Fruit fly (Drosophila melanogaster) whole organism, embryonic: ENCODE data around the gene Bgb.

Experiments used
- Abd-B ChIP-seq: fragments of 200-800 bp; sonication (Bioruptor generic); optimal IDR thresholded peaks from 2 replicates; lab custom pipeline; 2018; ENCODE audit warnings: missing biosample characterization, mild to moderate bottlenecking, missing genetic modification characterization, moderate library complexity
- Atf3 ChIP-seq: fragments of 200-800 bp; sonication (Bioruptor generic); optimal IDR thresholded peaks from 3 replicates; lab custom pipeline; 2016; ENCODE audit warnings: missing biosample characterization, missing genetic modification characterization
- Bdp1 ChIP-seq: fragments of 200-800 bp; sonication (Bioruptor generic); optimal IDR thresholded peaks from 3 replicates; lab custom pipeline; 2016; ENCODE audit warnings: missing biosample characterization, missing genetic modification characterization
- CG10267 ChIP-seq: fragments of 200-800 bp; sonication (Bioruptor generic); optimal IDR thresholded peaks from 2 replicates; lab custom pipeline; 2018; ENCODE audit warnings: missing biosample characterization, mild to moderate bottlenecking, missing genetic modification characterization, moderate library complexity
- CG10979 ChIP-seq: fragments of 200-800 bp; sonication (Bioruptor generic); optimal IDR thresholded peaks from 2 replicates; lab custom pipeline; 2018; ENCODE audit warnings: missing biosample characterization, mild to moderate bottlenecking, missing genetic modification characterization, moderate library complexity
- CG11398 ChIP-seq: fragments of 200-800 bp; sonication (Bioruptor generic); optimal IDR thresholded peaks from 2 replicates; lab custom pipeline; 2016; ENCODE audit warnings: missing biosample characterization, missing genetic modification characterization
- CG13123 ChIP-seq: fragments of 200-800 bp; sonication (Bioruptor generic); optimal IDR thresholded peaks from 2 replicates; lab custom pipeline; 2016; ENCODE audit warnings: missing biosample characterization, missing genetic modification characterization
- CG13624 ChIP-seq: fragments of 200-800 bp; sonication (Bioruptor generic); optimal IDR thresholded peaks from 2 replicates; lab custom pipeline; 2016; ENCODE audit warnings: missing biosample characterization, missing genetic modification characterization
- CG15514 ChIP-seq: fragments of 200-800 bp; sonication (Bioruptor generic); optimal IDR thresholded peaks from 3 replicates; lab custom pipeline; 2017; ENCODE audit warnings: missing biosample characterization, missing genetic modification characterization, mild to moderate bottlenecking, moderate library complexity, missing genetic modification reagents
- CG17186 ChIP-seq: fragments of 200-800 bp; sonication (Bioruptor generic); optimal IDR thresholded peaks from 3 replicates; lab custom pipeline; 2017; ENCODE audit warnings: missing biosample characterization, missing genetic modification reagents, missing genetic modification characterization
- CG17612 ChIP-seq: fragments of 200-800 bp; sonication (Bioruptor generic); IDR thresholded peaks from 2 replicates; pipeline ENCODE4 v1.3.6; 2022; ENCODE audit warnings: missing biosample characterization, missing genetic modification characterization
- CG18599 ChIP-seq: fragments of 200-800 bp; sonication (Bioruptor generic); optimal IDR thresholded peaks from 3 replicates; lab custom pipeline; 2017; ENCODE audit warnings: missing biosample characterization, missing genetic modification characterization, mild to moderate bottlenecking, moderate library complexity, missing genetic modification reagents
- CG2116 ChIP-seq: fragments of 200-800 bp; sonication (Bioruptor generic); optimal IDR thresholded peaks from 3 replicates; lab custom pipeline; 2018; ENCODE audit warnings: missing biosample characterization, mild to moderate bottlenecking, missing genetic modification characterization
- CG34422 ChIP-seq: fragments of 200-800 bp; sonication (Bioruptor generic); IDR thresholded peaks from 3 replicates; pipeline ENCODE4 v1.3.6; 2022; ENCODE audit warnings: missing biosample characterization, missing genetic modification characterization
- CG3995 ChIP-seq: fragments of 200-800 bp; sonication (Bioruptor generic); optimal IDR thresholded peaks from 3 replicates; lab custom pipeline; 2016; ENCODE audit warnings: missing biosample characterization, missing genetic modification characterization
- CG43689 ChIP-seq: fragments of 200-800 bp; sonication (Bioruptor generic); IDR thresholded peaks from 2 replicates; pipeline ENCODE4 v1.3.6; 2022; ENCODE audit warnings: missing biosample characterization, missing genetic modification characterization
- CG7271 ChIP-seq: fragments of 200-800 bp; sonication (Bioruptor generic); optimal IDR thresholded peaks from 2 replicates; lab custom pipeline; 2018; ENCODE audit warnings: missing biosample characterization, mild to moderate bottlenecking, missing genetic modification characterization, moderate library complexity
- CG7839 ChIP-seq: fragments of 200-800 bp; sonication (Bioruptor generic); optimal IDR thresholded peaks from 3 replicates; lab custom pipeline; 2018; ENCODE audit warnings: missing biosample characterization, mild to moderate bottlenecking, missing genetic modification characterization, moderate library complexity
- CG9215 ChIP-seq: fragments of 200-800 bp; sonication (Bioruptor generic); IDR thresholded peaks from 2 replicates; pipeline ENCODE4 v1.3.6; 2022; ENCODE audit warnings: missing biosample characterization, missing genetic modification characterization
- CG9437 ChIP-seq: fragments of 200-800 bp; sonication (Bioruptor generic); optimal IDR thresholded peaks from 2 replicates; lab custom pipeline; 2018; ENCODE audit warnings: missing biosample characterization, mild to moderate bottlenecking, missing genetic modification characterization
- Dbx ChIP-seq: fragments of 200-800 bp; sonication (Bioruptor generic); IDR thresholded peaks from 3 replicates; pipeline ENCODE4 v1.3.6; 2022; ENCODE audit warnings: missing biosample characterization, missing genetic modification characterization
- Dfd ChIP-seq, 2 experiments: fragments of >200 bp; optimal IDR thresholded peaks; 2 replicates each; lab custom pipeline; 2017; ENCODE audit warnings: missing biosample characterization in 2 of 2, missing genetic modification characterization in 2 of 2
- Dip3 ChIP-seq: fragments of 200-800 bp; sonication (Bioruptor generic); optimal IDR thresholded peaks from 3 replicates; lab custom pipeline; 2016; ENCODE audit warnings: missing biosample characterization, missing genetic modification characterization
- Ets97D ChIP-seq: fragments of 200-800 bp; sonication (Bioruptor generic); optimal IDR thresholded peaks from 3 replicates; lab custom pipeline; 2016; ENCODE audit warnings: missing biosample characterization, missing genetic modification characterization
- Fer3 ChIP-seq: fragments of 200-800 bp; sonication (Bioruptor generic); optimal IDR thresholded peaks from 2 replicates; lab custom pipeline; 2018; ENCODE audit warnings: missing biosample characterization, mild to moderate bottlenecking, missing genetic modification characterization, moderate library complexity
- Gug ChIP-seq: fragments of 200-800 bp; sonication (Bioruptor generic); IDR thresholded peaks from 4 replicates; pipeline ENCODE4 v1.3.6; 2022; ENCODE audit warnings: missing biosample characterization, missing genetic modification characterization
- Hsf ChIP-seq: fragments of 200-800 bp; sonication (Bioruptor generic); optimal IDR thresholded peaks from 3 replicates; lab custom pipeline; 2016; ENCODE audit warnings: missing biosample characterization, missing genetic modification characterization
- MTF-1 ChIP-seq: fragments of 200-800 bp; sonication (Bioruptor generic); optimal IDR thresholded peaks from 2 replicates; lab custom pipeline; 2018; ENCODE audit warnings: missing biosample characterization, mild to moderate bottlenecking, missing genetic modification characterization, borderline replicate concordance
- Max ChIP-seq: fragments of 200-800 bp; sonication (Bioruptor generic); optimal IDR thresholded peaks from 2 replicates; lab custom pipeline; 2016; ENCODE audit warnings: missing biosample characterization, mild to moderate bottlenecking, missing genetic modification characterization
- Poxn ChIP-seq: fragments of 200-800 bp; sonication (Bioruptor generic); IDR thresholded peaks from 2 replicates; pipeline ENCODE4 v1.3.6; 2022; ENCODE audit warnings: missing biosample characterization, missing genetic modification characterization
- Rfx ChIP-seq: fragments of 200-800 bp; sonication (Bioruptor generic); IDR thresholded peaks from 2 replicates; pipeline ENCODE4 v1.3.6; 2022; ENCODE audit warnings: missing biosample characterization, missing genetic modification characterization
- Scr ChIP-seq: fragments of 200-800 bp; sonication (Bioruptor generic); IDR thresholded peaks from 2 replicates; pipeline ENCODE4 v1.3.6; 2022; ENCODE audit warnings: missing biosample characterization, missing genetic modification characterization; ENCODE audit not compliant: partially characterized antibody
- Sin3A ChIP-seq: fragments of >200 bp; optimal IDR thresholded peaks from 2 replicates; lab custom pipeline; 2018
- Stat92E ChIP-seq, 3 experiments: fragments of >200 bp in 2 of 3; fragments of 200-800 bp in 1 of 3; sonication (Bioruptor generic) in 1 of 3; optimal IDR thresholded peaks; 2 replicates each; lab custom pipeline; 2017 to 2019; ENCODE audit warnings: missing biosample characterization in 3 of 3, missing genetic modification characterization in 3 of 3, mild to moderate bottlenecking in 1 of 3, moderate library complexity in 1 of 3
- bbx ChIP-seq: fragments of 200-800 bp; sonication (Bioruptor generic); IDR thresholded peaks from 2 replicates; pipeline ENCODE4 v1.3.6; 2022; ENCODE audit warnings: missing biosample characterization, missing genetic modification characterization; ENCODE audit not compliant: partially characterized antibody
- cwo ChIP-seq: fragments of 200-800 bp; sonication (Bioruptor generic); optimal IDR thresholded peaks from 3 replicates; lab custom pipeline; 2017; ENCODE audit warnings: missing biosample characterization, missing genetic modification characterization, mild to moderate bottlenecking, moderate library complexity, missing genetic modification reagents
- danr ChIP-seq: fragments of 200-800 bp; sonication (Bioruptor generic); IDR thresholded peaks from 2 replicates; pipeline ENCODE4 v1.3.6; 2022; ENCODE audit warnings: missing biosample characterization, missing genetic modification characterization
- dysf ChIP-seq: fragments of 200-800 bp; sonication (Bioruptor generic); IDR thresholded peaks from 3 replicates; pipeline ENCODE4 v1.3.6; 2022; ENCODE audit warnings: missing biosample characterization, missing genetic modification characterization
- ham ChIP-seq: fragments of 200-800 bp; sonication (Bioruptor generic); IDR thresholded peaks from 2 replicates; pipeline ENCODE4 v1.3.6; 2022; ENCODE audit warnings: missing biosample characterization, missing genetic modification characterization
- hbn ChIP-seq: fragments of 200-800 bp; sonication (Bioruptor generic); IDR thresholded peaks from 2 replicates; pipeline ENCODE4 v1.3.6; 2022; ENCODE audit warnings: missing biosample characterization, missing genetic modification characterization; ENCODE audit not compliant: partially characterized antibody
- ind ChIP-seq: fragments of 200-800 bp; sonication (Bioruptor generic); optimal IDR thresholded peaks from 3 replicates; lab custom pipeline; 2016; ENCODE audit warnings: missing biosample characterization, missing genetic modification characterization
- kah ChIP-seq: fragments of 200-800 bp; sonication (Bioruptor generic); optimal IDR thresholded peaks from 2 replicates; lab custom pipeline; 2018; ENCODE audit warnings: missing biosample characterization, mild to moderate bottlenecking, missing genetic modification characterization
- lbe ChIP-seq: fragments of 200-800 bp; sonication (Bioruptor generic); optimal IDR thresholded peaks from 2 replicates; lab custom pipeline; 2016; ENCODE audit warnings: missing biosample characterization, mild to moderate bottlenecking, missing genetic modification characterization
- phol ChIP-seq: fragments of 200-800 bp; sonication (Bioruptor generic); optimal IDR thresholded peaks from 3 replicates; lab custom pipeline; 2018; ENCODE audit warnings: missing biosample characterization, mild to moderate bottlenecking, missing genetic modification characterization, moderate library complexity
- sug ChIP-seq: fragments of 200-800 bp; optimal IDR thresholded peaks from 2 replicates; lab custom pipeline; 2019; ENCODE audit warnings: missing biosample characterization, mild to moderate bottlenecking, missing genetic modification characterization, moderate library complexity
- tll ChIP-seq, 2 experiments: fragments of 200-800 bp in 1 of 2; fragments of >200 bp in 1 of 2; sonication (Bioruptor generic) in 1 of 2; optimal IDR thresholded peaks; 2 replicates each; lab custom pipeline; 2017 to 2019; ENCODE audit warnings: missing biosample characterization in 2 of 2, missing genetic modification characterization in 2 of 2, mild to moderate bottlenecking in 1 of 2, moderate library complexity in 1 of 2
- twi ChIP-seq: fragments of 200-800 bp; optimal IDR thresholded peaks from 2 replicates; lab custom pipeline; 2019; ENCODE audit warnings: missing biosample characterization, mild to moderate bottlenecking, missing genetic modification characterization, moderate library complexity
- yki ChIP-seq: fragments of >200 bp; optimal IDR thresholded peaks from 3 replicates; lab custom pipeline; 2018
- zen ChIP-seq: fragments of 200-800 bp; sonication (Bioruptor generic); optimal IDR thresholded peaks from 3 replicates; lab custom pipeline; 2018; ENCODE audit warnings: missing biosample characterization, mild to moderate bottlenecking, missing genetic modification characterization, moderate library complexity

Gene Bgb

DNA sequence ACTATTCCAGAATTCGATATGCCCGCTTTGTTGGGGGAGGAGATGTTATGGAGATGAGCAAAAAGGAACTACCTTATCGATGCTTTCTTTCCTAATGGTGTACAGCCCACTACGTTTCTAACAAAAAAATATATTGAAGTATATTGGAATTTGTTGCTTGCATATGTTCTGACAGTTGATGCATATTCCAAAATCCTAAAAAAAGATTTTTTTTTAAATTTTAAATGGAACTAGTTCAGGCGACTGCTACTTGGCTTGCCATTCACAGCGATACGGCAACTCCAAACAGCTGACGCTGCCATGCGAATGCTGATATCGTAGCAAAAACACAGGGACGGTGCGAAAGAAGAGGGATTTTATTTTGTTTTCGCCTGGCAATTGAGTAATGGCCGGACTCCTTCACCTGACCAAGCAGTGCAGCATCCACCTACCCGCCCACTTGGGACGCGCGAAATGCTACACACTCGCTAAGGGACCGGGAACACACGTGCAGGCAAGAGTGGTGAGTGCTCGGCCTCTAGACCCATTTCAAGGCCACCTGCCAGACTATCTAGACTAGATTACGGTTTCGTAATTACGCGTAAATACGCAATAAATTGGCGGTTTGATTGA is 21.3 kb upstream of the Bgb start, which contains the start of the genes CG13926, ABCB7 and CG33230:
TSS of gene CG13926 (minus strand) at position 43 of the 612 bp plus-strand sequence.
TSS of gene ABCB7 (plus strand) at position 299 of the 612 bp plus-strand sequence.
TSS of gene CG33230 (plus strand) at position 299 of the 612 bp plus-strand sequence.
- TF ChIP-seq cwo (peak; percentile 50), CG3995 (peak; percentile 24), dysf (GFP tag; lab: Robert Waterston, UW) (0 out of 3 replicates have a peak, but pooled peaks have one; percentile 30), Atf3 (no peak), Sin3A (lab: Kevin White, UChicago) (peak; percentile 64), Dip3 (peak; percentile 1), CG13123 (GFP tag; lab: Kevin White, UChicago) (no peak), MTF-1 (GFP tag; lab: Kevin White, UChicago) (no peak), CG10267 (tag; lab: Kevin White, UChicago) (peak; percentile 39), Ets97D (GFP tag; lab: Kevin White, UChicago) (peak; percentile 1), danr (GFP tag; lab: Robert Waterston, UW) (no peak), Bdp1 (GFP tag; lab: Kevin White, UChicago) (peak; percentile 13), kah (GFP tag; lab: Kevin White, UChicago) (peak; percentile 29), CG18599 (GFP tag; lab: Kevin White, UChicago) (peak; percentile 61), CG15514 (GFP tag; lab: Kevin White, UChicago) (peak; percentile 99), Poxn (GFP tag; lab: Robert Waterston, UW) (no peak), Abd-B (peak; percentile 14), Scr (GFP tag; lab: Robert Waterston, UW) (peak; percentile 54), hbn (GFP tag; lab: Robert Waterston, UW) (0 out of 2 replicates have a peak, but pooled peaks have one; percentile 21), CG17186 (no peak), bbx (0 out of 2 replicates have a peak, but pooled peaks have one; percentile 2), CG10979 (tag; lab: Kevin White, UChicago) (peak; percentile 11), Max (GFP tag; lab: Kevin White, UChicago) (peak; percentile 44), ind (GFP tag; lab: Kevin White, UChicago) (peak; percentile 27), CG11398 (GFP tag; lab: Kevin White, UChicago) (no peak), CG7271 (tag; lab: Kevin White, UChicago) (no peak), Stat92E (GFP tag; optimal IDR thresholded peaks at IDR 0.05; lab: Kevin White, UChicago) (peak in 1 of 3 experiments; percentile 53), twi (tag; lab: Kevin White, UChicago) (no peak), Hsf (GFP tag; lab: Kevin White, UChicago) (peak; percentile 40), CG7839 (tag; lab: Kevin White, UChicago) (no peak), CG13624 (GFP tag; lab: Kevin White, UChicago) (peak; percentile 35), tll (GFP tag; optimal IDR thresholded peaks at IDR 0.05; lab: Kevin White, UChicago) (no peak), zen (tag; lab: Kevin White, UChicago) (peak; percentile 15), Gug (GFP tag; lab: Robert Waterston, UW) (peak; percentile 43; the same call in 1 of the 4 replicates), CG17612 (no peak), sug (tag; lab: Kevin White, UChicago) (peak; percentile 60), lbe (GFP tag; lab: Kevin White, UChicago) (no peak), phol (peak; percentile 52), Fer3 (tag; lab: Kevin White, UChicago) (peak; percentile 5), yki (lab: Kevin White, UChicago) (no peak), CG34422 (GFP tag; lab: Robert Waterston, UW) (peak; percentile 60; the same call in 2 of the 3 replicates), Rfx (GFP tag; lab: Robert Waterston, UW) (peak; percentile 57; the same call in 1 of the 2 replicates), ham (no peak), CG9437 (GFP tag; lab: Kevin White, UChicago) (peak; percentile 21), Dfd (GFP tag; optimal IDR thresholded peaks at IDR 0.05; lab: Kevin White, UChicago) (no peak), CG43689 (GFP tag; lab: Robert Waterston, UW) (no peak), CG9215 (GFP tag; lab: Robert Waterston, UW) (no peak), Dbx (0 out of 3 replicates have a peak, but pooled peaks have one; percentile 42), CG2116 (GFP tag; lab: Kevin White, UChicago) (peak; percentile 42)
